Fruit fly (Drosophila melanogaster) S2 (cell line): ENCODE results near the gene CG34429.

Experiments
- CG8478 ChIP-seq: fragments of >200 bp; optimal IDR thresholded peaks from 2 replicates; lab custom pipeline; 2018
- CTCF ChIP-seq, 2 experiments: fragments of >200 bp; optimal IDR thresholded peaks; 2 replicates each; lab custom pipeline; 2018

DNA sequence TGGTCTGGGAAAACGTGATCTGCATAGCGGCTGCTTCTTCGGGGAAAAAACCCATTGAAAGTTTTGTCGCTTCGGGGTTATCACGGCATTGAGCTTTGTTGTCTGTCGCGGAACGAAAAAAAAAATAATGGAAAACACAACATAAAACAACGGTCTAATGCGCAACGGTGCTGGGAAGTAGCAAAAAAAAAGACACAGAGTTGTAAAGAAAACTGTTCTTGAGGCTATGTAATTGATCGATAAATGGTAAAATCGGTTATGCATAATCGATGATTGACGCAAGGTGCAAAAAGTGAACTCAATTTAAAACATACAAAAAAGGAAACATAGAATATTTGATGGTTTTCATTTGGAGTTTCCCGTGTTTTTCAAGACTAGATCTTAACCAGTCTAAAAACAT is 31.5 kb upstream of the CG34429 start:
- TF ChIP-seq CTCF (optimal IDR thresholded peaks at IDR 0.05; lab: Kevin White, UChicago), result no peak
- TF ChIP-seq CG8478 (lab: Kevin White, UChicago), result no peak
